Worm (Caenorhabditis elegans) whole organism, early embryonic: ENCODE data around the gene C27F2.7.

Experiments used
- B0310.2 ChIP-seq: sonication (generic microtip); optimal IDR thresholded peaks from 2 replicates; lab custom pipeline; 2016; ENCODE audit warnings: mild to moderate bottlenecking, missing genetic modification characterization, missing compliant biosample characterization
- F13C5.2 ChIP-seq: sonication (generic microtip); optimal IDR thresholded peaks from 2 replicates; lab custom pipeline; 2017; ENCODE audit warnings: mild to moderate bottlenecking, missing genetic modification characterization, inconsistent platforms, missing compliant biosample characterization
- aly-1 ChIP-seq: sonication (generic microtip); optimal IDR thresholded peaks from 2 replicates; lab custom pipeline; 2016; ENCODE audit warnings: missing genetic modification characterization, missing compliant biosample characterization
- ama-1 ChIP-seq: fragments of 150-350 bp; optimal IDR thresholded peaks from 2 replicates; lab custom pipeline; 2014
- ceh-13 ChIP-seq: fragments of 200-800 bp; sonication (Bioruptor generic); optimal IDR thresholded peaks from 2 replicates; lab custom pipeline; 2018; ENCODE audit warnings: mild to moderate bottlenecking, missing genetic modification characterization, missing compliant biosample characterization
- ceh-36 ChIP-seq: sonication (generic microtip); optimal IDR thresholded peaks from 2 replicates; lab custom pipeline; 2016; ENCODE audit warnings: missing genetic modification characterization, inconsistent platforms, missing compliant biosample characterization
- ets-7 ChIP-seq: sonication (generic microtip); optimal IDR thresholded peaks from 2 replicates; lab custom pipeline; 2016; ENCODE audit warnings: missing genotype, missing genetic modification characterization, missing compliant biosample characterization
- flt-1 ChIP-seq: fragments of 200-800 bp; sonication (Bioruptor generic); IDR thresholded peaks from 2 replicates; pipeline ENCODE4 v1.3.6; 2022; ENCODE audit warnings: missing genetic modification characterization, missing compliant biosample characterization
- hmbx-1 ChIP-seq: sonication (generic microtip); optimal IDR thresholded peaks from 2 replicates; lab custom pipeline; 2016; ENCODE audit warnings: mild to moderate bottlenecking, missing genetic modification characterization, missing compliant biosample characterization
- hmg-4 ChIP-seq: fragments of 200-800 bp; sonication (Bioruptor generic); optimal IDR thresholded peaks from 2 replicates; lab custom pipeline; 2018; ENCODE audit warnings: mild to moderate bottlenecking, missing genetic modification characterization, missing compliant biosample characterization
- hnd-1 ChIP-seq: sonication (generic microtip); optimal IDR thresholded peaks from 2 replicates; lab custom pipeline; 2016; ENCODE audit warnings: missing genetic modification characterization, missing compliant biosample characterization
- pes-1 ChIP-seq: fragments of 200-800 bp; sonication (Bioruptor generic); IDR thresholded peaks from 2 replicates; pipeline ENCODE4 v1.3.6; 2022; ENCODE audit warnings: missing genetic modification reagents, missing genetic modification characterization, missing compliant biosample characterization
- scrt-1 ChIP-seq: fragments of 200-800 bp; sonication (Bioruptor generic); IDR thresholded peaks from 2 replicates; pipeline ENCODE4 v1.3.6; 2022; ENCODE audit warnings: missing genetic modification characterization, missing compliant biosample characterization
- sea-1 ChIP-seq: fragments of 200-800 bp; sonication (Bioruptor generic); conservative IDR thresholded peaks from 2 replicates; pipeline ENCODE4 v1.3.6; 2022; ENCODE audit warnings: missing genetic modification characterization, missing compliant biosample characterization
- tbx-11 ChIP-seq: fragments of 200-800 bp; sonication (Bioruptor generic); IDR thresholded peaks from 2 replicates; pipeline ENCODE4 v1.3.6; 2022; ENCODE audit warnings: missing genetic modification characterization, missing compliant biosample characterization
- tbx-37 ChIP-seq: fragments of 200-800 bp; sonication (Bioruptor generic); conservative IDR thresholded peaks from 2 replicates; pipeline ENCODE4 v1.3.6; 2022; ENCODE audit warnings: missing genetic modification reagents, missing genetic modification characterization, missing compliant biosample characterization
- tra-4 ChIP-seq: sonication (generic microtip); optimal IDR thresholded peaks from 2 replicates; lab custom pipeline; 2017; ENCODE audit warnings: missing genetic modification characterization, missing compliant biosample characterization

C27F2.7 gene

DNA sequence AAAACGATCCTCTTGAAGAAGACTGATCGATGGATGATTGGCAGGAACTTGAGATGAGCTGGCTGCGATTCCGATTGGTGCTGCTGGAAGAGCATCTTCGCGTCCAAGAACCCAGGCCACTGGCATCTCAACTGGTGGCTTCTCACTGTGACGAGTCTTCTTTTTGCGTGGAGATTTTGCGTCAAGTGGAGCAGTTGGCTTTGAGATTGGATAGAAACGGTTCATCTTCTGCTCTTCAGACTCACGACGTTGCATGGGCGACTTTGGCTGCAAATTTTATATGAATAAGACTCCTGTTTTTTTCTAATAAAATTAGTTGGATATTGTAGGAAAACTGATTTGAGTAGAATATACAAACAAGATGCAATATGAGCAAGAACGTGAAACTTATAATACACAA, 26.4 kb upstream of the C27F2.7 start:
- TF ChIP-seq hnd-1 (no peak), aly-1 (tag; lab: Kevin White, UChicago) (no peak), flt-1 (GFP tag; lab: Robert Waterston, UW) (no peak), pes-1 (GFP tag; lab: Robert Waterston, UW) (no peak), ceh-36 (no peak), F13C5.2 (tag; lab: Kevin White, UChicago) (no peak), ceh-13 (no peak)

DNA sequence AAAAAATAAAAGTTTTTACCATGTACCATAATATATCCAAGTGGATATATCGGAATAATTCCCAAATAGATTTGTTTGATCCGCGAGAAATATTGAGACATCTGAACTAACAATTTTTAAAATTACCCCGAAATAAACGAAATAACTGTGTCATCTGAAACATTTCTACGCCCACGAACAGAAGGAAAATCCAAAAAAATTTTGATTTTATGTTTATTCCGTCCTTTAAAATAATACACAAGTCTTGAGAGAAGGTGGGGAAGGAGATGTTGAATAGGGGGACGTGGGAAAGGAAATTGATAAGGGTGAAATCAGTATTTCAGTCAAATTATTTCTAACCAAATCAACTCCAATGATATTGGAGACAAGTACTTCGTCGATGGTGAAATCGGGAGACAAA, 24.4 kb upstream of the C27F2.7 start, which contains the start of gene R144.11:
TSS of gene R144.11 (minus strand) at position 101 of the 400 bp plus-strand sequence.
- TF ChIP-seq sea-1 (GFP tag; lab: Robert Waterston, UW) (no peak), hnd-1 (no peak), hmg-4 (GFP tag; lab: Kevin White, UChicago) (no peak), ets-7 (tag; lab: Kevin White, UChicago) (no peak), tbx-11 (no peak), B0310.2 (tag; lab: Kevin White, UChicago) (no peak), hmbx-1 (tag; lab: Kevin White, UChicago) (no peak), ceh-13 (no peak), ama-1 (lab: Kevin White, UChicago) (no peak), aly-1 (tag; lab: Kevin White, UChicago) (no peak), scrt-1 (GFP tag; lab: Robert Waterston, UW) (no peak), tbx-37 (no peak)

DNA sequence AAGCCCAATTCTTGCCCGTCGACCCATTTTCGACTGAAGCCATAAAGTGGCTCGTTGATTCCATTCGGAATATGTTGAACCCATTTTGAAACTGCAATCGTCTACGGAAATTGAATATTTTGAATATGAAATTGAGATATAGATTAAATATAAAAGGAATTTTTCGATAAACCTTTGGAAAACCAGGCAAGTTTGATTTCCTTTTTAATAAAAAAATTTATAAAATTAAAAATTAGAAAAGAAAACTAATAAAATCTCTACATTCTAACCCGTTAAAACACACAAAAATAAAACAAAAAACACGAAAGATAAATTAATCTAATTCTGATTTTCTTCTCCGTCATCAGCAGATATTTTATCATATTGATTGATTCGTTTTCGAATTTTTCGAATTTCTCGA, 22.6 kb upstream of the C27F2.7 start, which contains the start of gene R144.12:
TSS of gene R144.12 (minus strand) at position 101 of the 400 bp plus-strand sequence.
- TF ChIP-seq sea-1 (GFP tag; lab: Robert Waterston, UW) (no peak), pes-1 (GFP tag; lab: Robert Waterston, UW) (no peak), hmg-4 (GFP tag; lab: Kevin White, UChicago) (no peak), ceh-36 (no peak), tbx-11 (no peak), tra-4 (tag; lab: Kevin White, UChicago) (no peak), aly-1 (tag; lab: Kevin White, UChicago) (no peak), F13C5.2 (tag; lab: Kevin White, UChicago) (no peak), hmbx-1 (tag; lab: Kevin White, UChicago) (no peak), B0310.2 (tag; lab: Kevin White, UChicago) (no peak), ets-7 (tag; lab: Kevin White, UChicago) (no peak), tbx-37 (no peak), flt-1 (GFP tag; lab: Robert Waterston, UW) (no peak), ceh-13 (no peak), scrt-1 (GFP tag; lab: Robert Waterston, UW) (no peak), hnd-1 (no peak), ama-1 (lab: Kevin White, UChicago) (no peak)

DNA sequence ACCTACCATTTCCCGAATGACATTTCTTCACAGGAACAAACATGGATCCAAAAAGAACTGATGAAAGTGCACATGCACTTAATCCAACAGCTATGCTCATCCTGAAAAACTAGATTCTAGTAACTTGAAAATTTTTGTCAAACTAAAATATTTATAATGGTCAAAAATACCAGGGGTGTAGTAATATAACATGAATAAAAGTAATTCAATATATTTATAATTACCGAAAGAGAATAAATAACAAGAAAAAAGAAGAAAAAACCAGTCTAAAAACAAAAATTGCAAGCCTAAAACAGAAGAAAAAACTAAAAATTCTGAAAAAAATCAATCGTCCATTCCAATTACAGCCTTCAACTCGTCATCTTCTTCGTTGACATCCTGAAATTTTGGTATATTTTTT, 20.3 kb upstream of the C27F2.7 start, which contains the start of gene R144.6:
TSS of gene R144.6 (minus strand) at position 101 of the 400 bp plus-strand sequence.
- TF ChIP-seq aly-1 (tag; lab: Kevin White, UChicago), result no peak
- TF ChIP-seq ceh-13, result no peak
- TF ChIP-seq sea-1 (GFP tag; lab: Robert Waterston, UW), result no peak
- no peak for TF ChIP-seq tbx-37

ce11 chrIII:5002231-5002630, 17.9 kb upstream of the C27F2.7 start, which contains the start of gene R144.10:
TSS of gene R144.10 (minus strand) at chrIII:5002331.
- TF ChIP-seq flt-1 (GFP tag; lab: Robert Waterston, UW), result no peak
- no peak for TF ChIP-seq ama-1 (lab: Kevin White, UChicago)
- TF ChIP-seq pes-1 (GFP tag; lab: Robert Waterston, UW), result no peak
- no peak for TF ChIP-seq tra-4 (tag; lab: Kevin White, UChicago)
- no peak for TF ChIP-seq ets-7 (tag; lab: Kevin White, UChicago)
- TF ChIP-seq B0310.2 (tag; lab: Kevin White, UChicago), result no peak
- TF ChIP-seq F13C5.2 (tag; lab: Kevin White, UChicago), result no peak
- TF ChIP-seq ceh-13, result no peak
- TF ChIP-seq tbx-37, result no peak
- no peak for TF ChIP-seq ceh-36
- no peak for TF ChIP-seq scrt-1 (GFP tag; lab: Robert Waterston, UW)
- no peak for TF ChIP-seq tbx-11
- no peak for TF ChIP-seq hmg-4 (GFP tag; lab: Kevin White, UChicago)
- TF ChIP-seq sea-1 (GFP tag; lab: Robert Waterston, UW), result no peak

DNA sequence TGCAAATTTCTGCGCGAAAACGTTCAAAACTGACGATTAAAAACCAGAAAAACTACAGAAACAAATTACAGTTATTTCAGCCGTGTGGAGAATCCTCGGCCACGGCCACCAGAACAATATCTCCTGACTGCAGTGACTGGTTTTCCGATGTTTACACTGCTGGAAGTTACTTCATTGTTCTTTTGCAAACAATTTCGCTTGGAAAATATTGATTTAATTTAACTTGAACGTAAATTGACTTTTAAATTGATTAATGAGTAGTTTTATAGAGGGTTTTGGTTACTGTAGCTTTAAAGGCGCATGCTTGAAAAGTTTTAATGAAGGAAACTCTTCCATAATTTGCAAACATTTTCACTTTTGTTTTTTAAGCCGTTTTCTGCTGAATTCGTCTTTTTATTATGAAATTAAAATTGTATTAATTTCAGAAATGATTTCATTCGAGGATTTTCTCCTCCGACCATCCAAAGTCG, 14.7 kb upstream of the C27F2.7 start, which contains the start of gene smcr-8:
TSS of gene smcr-8 (plus strand) at position 420 of the 470 bp plus-strand sequence.
- TF ChIP-seq hnd-1, result no peak
- TF ChIP-seq F13C5.2 (tag; lab: Kevin White, UChicago), result no peak
- TF ChIP-seq ceh-13, result no peak
- TF ChIP-seq ets-7 (tag; lab: Kevin White, UChicago), result no peak
- TF ChIP-seq tra-4 (tag; lab: Kevin White, UChicago), result no peak
- no peak for TF ChIP-seq aly-1 (tag; lab: Kevin White, UChicago)
- TF ChIP-seq ama-1 (lab: Kevin White, UChicago), result no peak
- TF ChIP-seq tbx-37, result no peak
- no peak for TF ChIP-seq flt-1 (GFP tag; lab: Robert Waterston, UW)
- TF ChIP-seq ceh-36, result no peak
- TF ChIP-seq tbx-11, result no peak
- no peak for TF ChIP-seq hmbx-1 (tag; lab: Kevin White, UChicago)

DNA sequence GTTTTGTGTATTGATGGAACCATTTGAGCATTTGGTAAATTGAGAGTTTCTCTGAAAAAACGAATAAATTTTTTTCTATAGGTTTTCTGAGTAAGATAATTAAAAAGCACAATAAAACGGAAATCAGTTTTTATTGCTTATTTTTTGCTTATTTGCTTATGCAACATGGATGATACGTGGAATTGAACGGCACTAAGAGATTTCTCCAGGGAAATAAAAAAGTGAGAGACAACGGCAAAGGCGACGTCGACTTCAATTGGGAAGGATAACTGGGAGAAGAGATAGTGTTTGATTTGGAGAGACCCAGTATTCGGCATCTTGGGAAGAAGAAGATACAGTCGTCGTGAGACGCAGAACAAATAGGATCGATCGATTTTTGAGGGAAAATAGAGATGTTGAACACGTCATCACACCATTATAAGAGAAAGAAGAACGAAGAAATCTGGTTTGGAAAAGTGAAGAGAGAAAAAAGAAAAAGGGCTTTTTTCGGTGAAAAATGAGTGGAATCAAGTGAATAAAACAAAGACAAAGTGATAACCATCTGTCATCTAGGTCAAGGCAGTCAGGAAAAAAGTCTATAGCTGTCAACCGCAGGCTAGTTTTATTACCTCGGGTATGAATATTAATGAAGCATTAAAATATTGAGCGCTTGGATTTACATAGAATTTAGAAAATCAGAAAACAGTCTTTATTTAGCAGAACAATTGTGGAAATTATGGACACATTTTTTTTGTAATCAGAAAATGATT, 14.0 kb upstream of the C27F2.7 start, which contains the start of gene tmem-131:
TSS of gene tmem-131 (minus strand) at position 51 of the 749 bp plus-strand sequence.
- TF ChIP-seq hmg-4 (GFP tag; lab: Kevin White, UChicago) (no peak), tbx-11 (no peak), F13C5.2 (tag; lab: Kevin White, UChicago) (no peak), B0310.2 (tag; lab: Kevin White, UChicago) (no peak)
